Fruit fly (Drosophila melanogaster) whole organism, adult: ENCODE measurements around the gene KaiR1D.

ENCODE experiments used
- CG11617 ChIP-seq: fragments of 200-800 bp; sonication (Bioruptor generic); optimal IDR thresholded peaks from 2 replicates; lab custom pipeline; 2017; ENCODE audit warnings: mild to moderate bottlenecking, missing biosample characterization, missing genetic modification reagents, missing genetic modification characterization
- CG12768 ChIP-seq: fragments of 200-800 bp; sonication (Bioruptor generic); optimal IDR thresholded peaks from 2 replicates; lab custom pipeline; 2017; ENCODE audit warnings: missing biosample characterization, missing genetic modification characterization, mild to moderate bottlenecking, moderate library complexity, missing genetic modification reagents
- CG14711 ChIP-seq: fragments of 200-800 bp; sonication (Bioruptor generic); optimal IDR thresholded peaks from 2 replicates; lab custom pipeline; 2018; ENCODE audit warnings: missing biosample characterization, mild to moderate bottlenecking, missing genetic modification characterization, moderate library complexity
- CG1620 ChIP-seq: fragments of 200-800 bp; sonication (Bioruptor generic); optimal IDR thresholded peaks from 2 replicates; lab custom pipeline; 2016; ENCODE audit warnings: missing biosample characterization, missing genetic modification characterization
- CG33017 ChIP-seq: fragments of 200-800 bp; sonication (Bioruptor generic); optimal IDR thresholded peaks from 2 replicates; lab custom pipeline; 2018; ENCODE audit warnings: missing biosample characterization, mild to moderate bottlenecking, missing genetic modification characterization, moderate library complexity
- CG7045 ChIP-seq: fragments of 200-800 bp; sonication (Bioruptor generic); optimal IDR thresholded peaks from 2 replicates; lab custom pipeline; 2017; ENCODE audit warnings: missing biosample characterization, mild to moderate bottlenecking, missing genetic modification characterization
- CG7101 ChIP-seq: fragments of 200-800 bp; sonication (Bioruptor generic); optimal IDR thresholded peaks from 2 replicates; lab custom pipeline; 2018; ENCODE audit warnings: missing biosample characterization, mild to moderate bottlenecking, missing genetic modification characterization, moderate library complexity
- Clk ChIP-seq: fragments of 200-800 bp; sonication (Bioruptor generic); optimal IDR thresholded peaks from 2 replicates; lab custom pipeline; 2017; ENCODE audit warnings: missing biosample characterization, missing genetic modification characterization
- Crg-1 ChIP-seq: fragments of 200-800 bp; sonication (Bioruptor generic); optimal IDR thresholded peaks from 2 replicates; lab custom pipeline; 2016; ENCODE audit warnings: missing biosample characterization, missing genetic modification characterization
- Hr96 ChIP-seq: fragments of 200-800 bp; sonication (Bioruptor generic); optimal IDR thresholded peaks from 2 replicates; lab custom pipeline; 2016; ENCODE audit warnings: missing biosample characterization, missing genetic modification characterization
- Mnt ChIP-seq: fragments of 200-800 bp; sonication (Bioruptor generic); optimal IDR thresholded peaks from 2 replicates; lab custom pipeline; 2016; ENCODE audit warnings: missing biosample characterization, mild to moderate bottlenecking, missing genetic modification characterization
- bab1 ChIP-seq: fragments of 200-800 bp; sonication (Bioruptor generic); optimal IDR thresholded peaks from 3 replicates; lab custom pipeline; 2019; ENCODE audit warnings: missing biosample characterization, mild to moderate bottlenecking, missing genetic modification characterization, moderate library complexity
- cic ChIP-seq: fragments of 200-800 bp; sonication (Bioruptor generic); optimal IDR thresholded peaks from 2 replicates; lab custom pipeline; 2017; ENCODE audit warnings: missing biosample characterization, mild to moderate bottlenecking, missing genetic modification characterization, moderate library complexity
- cnc ChIP-seq, 2 experiments: fragments of >200 bp; optimal IDR thresholded peaks; 2 replicates each; lab custom pipeline; 2017
- kay ChIP-seq: fragments of 200-800 bp; sonication (Bioruptor generic); peaks from one replicate; lab custom pipeline; 2016; ENCODE audit warnings: missing biosample characterization, missing genetic modification characterization, borderline replicate concordance
- ovo ChIP-seq: fragments of 200-800 bp; sonication (Bioruptor generic); optimal IDR thresholded peaks from 2 replicates; lab custom pipeline; 2016; ENCODE audit warnings: missing biosample characterization, missing genetic modification characterization
- pad ChIP-seq: fragments of 200-800 bp; sonication (Bioruptor generic); optimal IDR thresholded peaks from 3 replicates; lab custom pipeline; 2017; ENCODE audit warnings: missing biosample characterization, missing genetic modification characterization, mild to moderate bottlenecking, moderate library complexity, missing genetic modification reagents
- tj ChIP-seq: fragments of 200-800 bp; sonication (Bioruptor generic); optimal IDR thresholded peaks from 3 replicates; lab custom pipeline; 2017; ENCODE audit warnings: missing biosample characterization, mild to moderate bottlenecking, missing genetic modification characterization, moderate library complexity
- toe ChIP-seq: fragments of 200-800 bp; sonication (Bioruptor generic); optimal IDR thresholded peaks from 2 replicates; lab custom pipeline; 2016; ENCODE audit warnings: missing biosample characterization, missing genetic modification characterization

Gene KaiR1D

dm6 chr3R:20891495-20891894 lies 25.5 kb upstream of the KaiR1D start:
- TF ChIP-seq CG14711 (tag; lab: Kevin White, UChicago) = no peak
- TF ChIP-seq Hr96 (GFP tag; lab: Kevin White, UChicago) = no peak
- no peak for TF ChIP-seq cic
- TF ChIP-seq Crg-1 (GFP tag; lab: Kevin White, UChicago) = no peak
- no peak for TF ChIP-seq Clk (GFP tag; lab: Kevin White, UChicago)
- no peak for TF ChIP-seq Mnt (GFP tag; lab: Kevin White, UChicago)
- TF ChIP-seq kay (GFP tag; lab: Kevin White, UChicago) = no peak
- no peak for TF ChIP-seq CG11617 (GFP tag; lab: Kevin White, UChicago)
- TF ChIP-seq tj (GFP tag; lab: Kevin White, UChicago) = no peak
- TF ChIP-seq bab1 (GFP tag; lab: Kevin White, UChicago) = no peak

dm6 chr3R:20890920-20891319 lies 24.9 kb upstream of the KaiR1D start:
- no peak for TF ChIP-seq toe (GFP tag; lab: Kevin White, UChicago)
- TF ChIP-seq cic = peak; percentile 5

- TF ChIP-seq Crg-1 (GFP tag; lab: Kevin White, UChicago) = no peak
- no peak for TF ChIP-seq pad
- TF ChIP-seq kay (GFP tag; lab: Kevin White, UChicago) = peak; percentile 33
Observed at dm6 chr3R:20890505-20890904, 24.5 kb upstream of the KaiR1D start.

- TF ChIP-seq tj (GFP tag; lab: Kevin White, UChicago) = no peak
Observed at dm6 chr3R:20877436-20877835, 11.4 kb upstream of the KaiR1D start, which contains the start of gene TotZ. Gene TotZ (plus strand): TSS chr3R:20877736.

- TF ChIP-seq toe (GFP tag; lab: Kevin White, UChicago) (no peak), cnc (optimal IDR thresholded peaks at IDR 0.05; lab: Kevin White, UChicago) (no peak), tj (GFP tag; lab: Kevin White, UChicago) (no peak), pad (no peak), Hr96 (GFP tag; lab: Kevin White, UChicago) (no peak), CG7045 (GFP tag; lab: Kevin White, UChicago) (no peak), CG11617 (GFP tag; lab: Kevin White, UChicago) (no peak), bab1 (GFP tag; lab: Kevin White, UChicago) (no peak), ovo (GFP tag; lab: Kevin White, UChicago) (no peak), CG12768 (GFP tag; lab: Kevin White, UChicago) (no peak), kay (GFP tag; lab: Kevin White, UChicago) (no peak), CG1620 (GFP tag; lab: Kevin White, UChicago) (no peak), Crg-1 (GFP tag; lab: Kevin White, UChicago) (no peak), CG14711 (tag; lab: Kevin White, UChicago) (no peak)
Observed at dm6 chr3R:20876680-20877079, 10.6 kb upstream of the KaiR1D start.

- TF ChIP-seq CG14711 (tag; lab: Kevin White, UChicago) (no peak), Hr96 (GFP tag; lab: Kevin White, UChicago) (no peak), cic (no peak)
Observed at dm6 chr3R:20873638-20874037, 7.6 kb upstream of the KaiR1D start, which contains the start of gene TotB. Gene TotB (plus strand): TSS chr3R:20873938.

dm6 chr3R:20872688-20873087 lies 6.7 kb upstream of the KaiR1D start, which contains the start of gene TotC:
Gene TotC (plus strand): TSS chr3R:20872988.
- no peak for TF ChIP-seq CG33017 (tag; lab: Kevin White, UChicago)
- no peak for TF ChIP-seq CG12768 (GFP tag; lab: Kevin White, UChicago)
- TF ChIP-seq pad = no peak
- no peak for TF ChIP-seq CG7045 (GFP tag; lab: Kevin White, UChicago)
- no peak for TF ChIP-seq CG7101

dm6 chr3R:20870736-20871135 lies 4.7 kb upstream of the KaiR1D start, which contains the start of gene TotA:
Gene TotA (plus strand): TSS chr3R:20871036.
- TF ChIP-seq CG12768 (GFP tag; lab: Kevin White, UChicago) (no peak), Hr96 (GFP tag; lab: Kevin White, UChicago) (no peak), Mnt (GFP tag; lab: Kevin White, UChicago) (no peak), bab1 (GFP tag; lab: Kevin White, UChicago) (no peak), toe (GFP tag; lab: Kevin White, UChicago) (no peak), tj (GFP tag; lab: Kevin White, UChicago) (no peak), CG33017 (tag; lab: Kevin White, UChicago) (no peak), kay (GFP tag; lab: Kevin White, UChicago) (no peak), CG7045 (GFP tag; lab: Kevin White, UChicago) (no peak), pad (no peak), Crg-1 (GFP tag; lab: Kevin White, UChicago) (no peak), Clk (GFP tag; lab: Kevin White, UChicago) (no peak), CG7101 (no peak)
